Fruit fly (Drosophila melanogaster): ENCODE measurements around the gene nod.

dm6 chrX:11546941-11547340, 33.6 kb upstream of the nod start:
- TF ChIP-seq CG8478 (optimal IDR thresholded peaks at IDR 0.05) (no peak), CTCF (optimal IDR thresholded peaks at IDR 0.05) (no peak)

Data from S2 (cell line).